Worm (Caenorhabditis elegans) whole organism, young adult: ENCODE measurements around the gene glb-23.
"Not testable (repeated sequence)": the region's sequence is repeated elsewhere in the genome, so short reads cannot be mapped to it uniquely, and the experiment has no call there.

Experiments
- B0336.3 ChIP-seq: fragments of 200-800 bp; sonication (Bioruptor generic); IDR thresholded peaks from 2 replicates; pipeline ENCODE4 v1.3.6; 2022; ENCODE audit warnings: missing genetic modification characterization, missing compliant biosample characterization
- D2030.7 ChIP-seq: fragments of 200-800 bp; sonication (Bioruptor generic); IDR thresholded peaks from 2 replicates; pipeline ENCODE4 v1.3.6; 2022; ENCODE audit warnings: missing genetic modification reagents, missing genetic modification characterization, missing compliant biosample characterization
- F49E8.2 ChIP-seq: sonication (generic microtip); optimal IDR thresholded peaks from 3 replicates; lab custom pipeline; 2017; ENCODE audit warnings: missing genetic modification characterization, mild to moderate bottlenecking, missing compliant biosample characterization, antibody characterized with exemption, moderate library complexity; ENCODE audit not compliant: insufficient read depth
- Y53F4B.3 ChIP-seq: fragments of 200-800 bp; sonication (Bioruptor generic); IDR thresholded peaks from 2 replicates; pipeline ENCODE4 v1.3.6; 2022; ENCODE audit warnings: missing genetic modification reagents, missing genetic modification characterization, missing compliant biosample characterization
- aptf-3 ChIP-seq: fragments of 200-800 bp; sonication (Bioruptor generic); IDR thresholded peaks from 2 replicates; pipeline ENCODE4 v1.3.6; 2022; ENCODE audit warnings: missing genetic modification characterization, missing compliant biosample characterization
- attf-3 ChIP-seq: fragments of 200-800 bp; sonication (Bioruptor generic); conservative IDR thresholded peaks from 2 replicates; pipeline ENCODE4 v1.3.6; 2022; ENCODE audit warnings: missing genetic modification reagents, missing genetic modification characterization, missing compliant biosample characterization
- attf-5 ChIP-seq: fragments of 200-800 bp; sonication (Bioruptor generic); optimal IDR thresholded peaks from 2 replicates; lab custom pipeline; 2018; ENCODE audit warnings: mild to moderate bottlenecking, missing genetic modification characterization, missing compliant biosample characterization
- attf-6 ChIP-seq: fragments of 200-800 bp; sonication (Bioruptor generic); IDR thresholded peaks from 2 replicates; pipeline ENCODE4 v1.3.6; 2022; ENCODE audit warnings: missing genetic modification reagents, missing genetic modification characterization, missing compliant biosample characterization
- bed-1 ChIP-seq: fragments of 200-800 bp; sonication (Bioruptor generic); IDR thresholded peaks from 2 replicates; pipeline ENCODE4 v1.3.6; 2022; ENCODE audit warnings: missing genetic modification reagents, missing genetic modification characterization, missing compliant biosample characterization
- cebp-2 ChIP-seq: fragments of 200-800 bp; sonication (Bioruptor generic); IDR thresholded peaks from 2 replicates; pipeline ENCODE4 v1.3.6; 2022; ENCODE audit warnings: missing genetic modification characterization, missing compliant biosample characterization
- ceh-100 ChIP-seq: fragments of 200-800 bp; sonication (Bioruptor generic); IDR thresholded peaks from 2 replicates; pipeline ENCODE4 v1.3.6; 2022; ENCODE audit warnings: missing genetic modification reagents, missing genetic modification characterization, missing compliant biosample characterization
- ceh-58 ChIP-seq: fragments of 200-800 bp; sonication (Bioruptor generic); IDR thresholded peaks from 2 replicates; pipeline ENCODE4 v1.3.6; 2022; ENCODE audit warnings: missing genetic modification characterization, missing compliant biosample characterization
- ceh-91 ChIP-seq: fragments of 200-800 bp; sonication (Bioruptor generic); IDR thresholded peaks from 2 replicates; pipeline ENCODE4 v1.3.6; 2022; ENCODE audit warnings: missing genetic modification reagents, missing genetic modification characterization, missing compliant biosample characterization
- dox-1 ChIP-seq: fragments of 200-800 bp; sonication (Bioruptor generic); IDR thresholded peaks from 2 replicates; pipeline ENCODE4 v1.3.6; 2022; ENCODE audit warnings: missing genetic modification reagents, missing genetic modification characterization, missing compliant biosample characterization
- egl-18 ChIP-seq: fragments of 200-800 bp; sonication (Bioruptor generic); IDR thresholded peaks from 2 replicates; pipeline ENCODE4 v1.3.6; 2022; ENCODE audit warnings: missing genetic modification reagents, missing genetic modification characterization, missing compliant biosample characterization
- egrh-3 ChIP-seq: fragments of 200-800 bp; sonication (Bioruptor generic); IDR thresholded peaks from 2 replicates; pipeline ENCODE4 v1.3.6; 2022; ENCODE audit warnings: missing genetic modification reagents, missing genetic modification characterization, missing compliant biosample characterization
- ekl-4 ChIP-seq: fragments of 200-800 bp; sonication (Bioruptor generic); IDR thresholded peaks from 2 replicates; pipeline ENCODE4 v1.3.6; 2022; ENCODE audit warnings: missing genetic modification reagents, missing genetic modification characterization, missing compliant biosample characterization
- him-1 ChIP-seq: sonication (generic microtip); optimal IDR thresholded peaks from 2 replicates; lab custom pipeline; 2016; ENCODE audit warnings: missing genotype, missing genetic modification reagents, missing genetic modification characterization, missing compliant biosample characterization
- hlh-12 ChIP-seq: sonication (generic microtip); optimal IDR thresholded peaks from 2 replicates; lab custom pipeline; 2016; ENCODE audit warnings: missing genetic modification characterization, missing compliant biosample characterization
- hmg-1.2 ChIP-seq: fragments of 200-800 bp; sonication (Bioruptor generic); IDR thresholded peaks from 2 replicates; pipeline ENCODE4 v1.3.6; 2022; ENCODE audit warnings: missing genetic modification reagents, missing genetic modification characterization, missing compliant biosample characterization
- hsf-1 ChIP-seq: fragments of 200-800 bp; sonication (Bioruptor generic); IDR thresholded peaks from 2 replicates; pipeline ENCODE4 v1.3.6; 2022; ENCODE audit warnings: missing genetic modification reagents, missing genetic modification characterization, missing compliant biosample characterization
- lsl-1 ChIP-seq: fragments of 200-800 bp; sonication (Bioruptor generic); optimal IDR thresholded peaks from 2 replicates; lab custom pipeline; 2018; ENCODE audit warnings: mild to moderate bottlenecking, missing genetic modification characterization, moderate library complexity, missing compliant biosample characterization
- madf-6 ChIP-seq: fragments of 200-800 bp; sonication (Bioruptor generic); IDR thresholded peaks from 2 replicates; pipeline ENCODE4 v1.3.6; 2022; ENCODE audit warnings: missing genetic modification reagents, missing genetic modification characterization, missing compliant biosample characterization
- madf-8 ChIP-seq: fragments of 200-800 bp; sonication (Bioruptor generic); conservative IDR thresholded peaks from 2 replicates; pipeline ENCODE4 v1.3.6; 2022; ENCODE audit warnings: missing genetic modification reagents, missing genetic modification characterization, missing compliant biosample characterization
- mcd-1 ChIP-seq: fragments of 200-800 bp; sonication (Bioruptor generic); IDR thresholded peaks from 2 replicates; pipeline ENCODE4 v1.3.6; 2022; ENCODE audit warnings: missing genetic modification reagents, missing genetic modification characterization, missing compliant biosample characterization
- nhr-80 ChIP-seq: sonication (generic microtip); optimal IDR thresholded peaks from 2 replicates; lab custom pipeline; 2016; ENCODE audit warnings: missing genetic modification characterization, missing compliant biosample characterization
- pbrm-1 ChIP-seq: fragments of 200-800 bp; sonication (Bioruptor generic); IDR thresholded peaks from 2 replicates; pipeline ENCODE4 v1.3.6; 2022; ENCODE audit warnings: missing genetic modification reagents, missing genetic modification characterization, missing compliant biosample characterization
- sdz-38 ChIP-seq: sonication (generic microtip); optimal IDR thresholded peaks from 2 replicates; lab custom pipeline; 2016; ENCODE audit warnings: missing genotype, missing genetic modification characterization, missing compliant biosample characterization
- snpc-1.1 ChIP-seq: sonication (generic microtip); optimal IDR thresholded peaks from 2 replicates; lab custom pipeline; 2017; ENCODE audit warnings: missing genetic modification characterization, mild to moderate bottlenecking, missing compliant biosample characterization, antibody characterized with exemption, moderate library complexity, missing genotype, missing genetic modification reagents; ENCODE audit not compliant: insufficient read depth
- snpc-3.4 ChIP-seq: sonication (generic microtip); optimal IDR thresholded peaks from 2 replicates; lab custom pipeline; 2017; ENCODE audit warnings: missing genetic modification characterization, mild to moderate bottlenecking, missing compliant biosample characterization, antibody characterized with exemption, moderate library complexity, missing genotype, missing genetic modification reagents
- snpc-4 ChIP-seq, 5 experiments: fragments of 150-350 bp in 1 of 5; sonication (generic microtip) in 4 of 5; optimal IDR thresholded peaks; 2 replicates each; lab custom pipeline; 2014 to 2018; ENCODE audit warnings: missing genetic modification characterization in 5 of 5, missing biosample characterization in 3 of 5, antibody characterized with exemption in 2 of 5, mild to moderate bottlenecking in 2 of 5, missing compliant biosample characterization in 2 of 5, missing genotype in 2 of 5, moderate library complexity in 2 of 5, missing genetic modification reagents in 1 of 5
- tbp1 ChIP-seq: fragments of 200-800 bp; sonication (Bioruptor generic); optimal IDR thresholded peaks from 2 replicates; lab custom pipeline; 2018; ENCODE audit warnings: mild to moderate bottlenecking, missing genetic modification characterization, missing compliant biosample characterization
- tbx-9 ChIP-seq: sonication (generic microtip); optimal IDR thresholded peaks from 2 replicates; lab custom pipeline; 2016; ENCODE audit warnings: borderline replicate concordance, missing genetic modification characterization, inconsistent platforms, missing compliant biosample characterization

Gene glb-23

ce11 chrIV:7253271-7253670 is 34.0 kb upstream of the glb-23 start:
- TF ChIP-seq hmg-1.2 (GFP tag; lab: Robert Waterston, UW) (peak; percentile 85), snpc-3.4 (peak; percentile 64), ekl-4 (0 out of 2 replicates have a peak, but pooled peaks have one; percentile 27), attf-3 (no peak), nhr-80 (tag; lab: Kevin White, UChicago) (no peak), D2030.7 (GFP tag; lab: Robert Waterston, UW) (0 out of 2 replicates have a peak, but pooled peaks have one; percentile 38), B0336.3 (GFP tag; lab: Robert Waterston, UW) (peak; percentile 58; the same call in 1 of the 2 replicates), dox-1 (GFP tag; lab: Robert Waterston, UW) (peak; percentile 53; the same call in 1 of the 2 replicates), tbp1 (GFP tag; lab: Kevin White, UChicago) (peak; percentile 54), madf-6 (GFP tag; lab: Robert Waterston, UW) (peak; percentile 34; the same call in 1 of the 2 replicates), tbx-9 (tag; lab: Kevin White, UChicago) (no peak), snpc-4 (GFP tag; optimal IDR thresholded peaks at IDR 0.05; lab: Kevin White, UChicago) (peak; percentile 85), snpc-4 (tag; optimal IDR thresholded peaks at IDR 0.05; lab: Kevin White, UChicago) (peak; percentile 87 to 95 (median 88)), Y53F4B.3 (GFP tag; lab: Robert Waterston, UW) (no peak), attf-6 (GFP tag; lab: Robert Waterston, UW) (peak; percentile 92), lsl-1 (GFP tag; lab: Kevin White, UChicago) (peak; percentile 35), him-1 (tag; lab: Kevin White, UChicago) (peak; percentile 76), egl-18 (GFP tag; lab: Robert Waterston, UW) (no peak), bed-1 (GFP tag; lab: Robert Waterston, UW) (no peak), madf-8 (0 out of 2 replicates have a peak, but pooled peaks have one; percentile 28), ceh-91 (0 out of 2 replicates have a peak, but pooled peaks have one; percentile 17), mcd-1 (GFP tag; lab: Robert Waterston, UW) (0 out of 2 replicates have a peak, but pooled peaks have one; percentile 14), aptf-3 (GFP tag; lab: Robert Waterston, UW) (no peak), F49E8.2 (tag; lab: Kevin White, UChicago) (peak; percentile 62), egrh-3 (GFP tag; lab: Robert Waterston, UW) (no peak), snpc-1.1 (tag; lab: Kevin White, UChicago) (peak; percentile 91), pbrm-1 (GFP tag; lab: Robert Waterston, UW) (peak; percentile 73), ceh-100 (0 out of 2 replicates have a peak, but pooled peaks have one; percentile 27), hsf-1 (GFP tag; lab: Robert Waterston, UW) (0 out of 2 replicates have a peak, but pooled peaks have one; percentile 37)

- TF ChIP-seq cebp-2 (GFP tag; lab: Robert Waterston, UW) (no peak), mcd-1 (GFP tag; lab: Robert Waterston, UW) (no peak)
Measured at ce11 chrIV:7250158-7250557, 30.9 kb upstream of the glb-23 start, which contains the start of gene D2024.18. Gene D2024.18, plus strand, starts transcription at chrIV:7250458.

- TF ChIP-seq attf-5 (GFP tag; lab: Kevin White, UChicago); ceh-58 (GFP tag; lab: Robert Waterston, UW); hlh-12: not testable (repeated sequence)
Measured at ce11 chrIV:7247243-7247642, 27.9 kb upstream of the glb-23 start, which contains the start of gene D2024.1. Gene D2024.1, plus strand, starts transcription at chrIV:7247543.

ce11 chrIV:7246553-7246952 is 27.3 kb upstream of the glb-23 start, which contains the start of gene col-114:
Gene col-114, minus strand, starts transcription at chrIV:7246653.
- TF ChIP-seq sdz-38 (tag; lab: Kevin White, UChicago), result no peak
